Worm (Caenorhabditis elegans): Measurements from ENCODE around the gene try-14.

DNA sequence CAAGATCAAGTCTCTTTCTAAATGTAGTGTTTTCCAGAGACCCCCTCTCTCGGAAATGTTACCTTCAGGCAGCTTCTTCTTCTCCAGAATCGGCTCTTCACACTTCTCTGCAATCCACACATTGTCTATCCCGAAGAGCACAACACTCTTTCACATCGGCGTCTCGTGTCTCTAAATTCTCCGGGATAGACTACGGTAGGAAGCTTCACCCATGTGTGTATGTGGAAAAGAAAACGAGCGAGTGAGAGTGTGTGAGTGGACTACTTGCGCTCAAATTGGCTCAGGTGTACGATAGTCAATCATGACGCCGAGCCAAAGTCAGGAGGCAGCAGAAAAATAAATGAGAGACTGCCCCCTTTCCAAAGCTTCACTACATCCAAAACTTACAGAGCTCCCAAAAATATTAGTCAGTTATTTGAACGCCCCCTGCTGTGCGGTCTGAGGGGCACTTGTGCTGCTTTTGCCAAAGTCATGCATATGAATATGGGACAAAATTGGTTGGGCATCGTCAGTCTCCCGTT is 38.2 kb downstream of the try-14 start:
- TF ChIP-seq crh-2 (tag; optimal IDR thresholded peaks at IDR 0.05) (no peak), zag-1 (tag; optimal IDR thresholded peaks at IDR 0.05) (no peak), nhr-23 (tag; optimal IDR thresholded peaks at IDR 0.05) (no peak), snpc-4 (tag; optimal IDR thresholded peaks at IDR 0.05) (no peak), nhr-25 (tag; optimal IDR thresholded peaks at IDR 0.05) (no peak), ztf-11 (tag; optimal IDR thresholded peaks at IDR 0.05) (no peak), nhr-10 (tag; optimal IDR thresholded peaks at IDR 0.05) (no peak), skn-1 (tag; optimal IDR thresholded peaks at IDR 0.05) (no peak), nhr-11 (tag; optimal IDR thresholded peaks at IDR 0.05) (no peak), ama-1 (optimal IDR thresholded peaks at IDR 0.05) (no peak)

Measured in whole organism, L2 larva.